Fruit fly (Drosophila melanogaster) whole organism, embryonic: Measurements from ENCODE around the gene CG42716.
A peak's percentile ranks its signal among the peaks of the same experiment; 100 is the strongest.

Experiments
- Antp ChIP-seq: fragments of 200-800 bp; sonication (Bioruptor generic); optimal IDR thresholded peaks from 3 replicates; lab custom pipeline; 2016; ENCODE audit warnings: missing biosample characterization, missing genetic modification characterization
- Atf3 ChIP-seq: fragments of 200-800 bp; sonication (Bioruptor generic); optimal IDR thresholded peaks from 3 replicates; lab custom pipeline; 2016; ENCODE audit warnings: missing biosample characterization, missing genetic modification characterization
- CG10654 ChIP-seq: fragments of 200-800 bp; sonication (Bioruptor generic); optimal IDR thresholded peaks from 2 replicates; lab custom pipeline; 2016; ENCODE audit warnings: missing biosample characterization, missing genetic modification characterization
- CG10979 ChIP-seq: fragments of 200-800 bp; sonication (Bioruptor generic); optimal IDR thresholded peaks from 2 replicates; lab custom pipeline; 2018; ENCODE audit warnings: missing biosample characterization, mild to moderate bottlenecking, missing genetic modification characterization, moderate library complexity
- CG11085 ChIP-seq: fragments of 200-800 bp; sonication (Bioruptor generic); IDR thresholded peaks from 2 replicates; pipeline ENCODE4 v1.3.6; 2022; ENCODE audit warnings: missing biosample characterization, missing genetic modification characterization
- CG11723 ChIP-seq: fragments of 200-800 bp; sonication (Bioruptor generic); optimal IDR thresholded peaks from 2 replicates; lab custom pipeline; 2017; ENCODE audit warnings: missing biosample characterization, mild to moderate bottlenecking, missing genetic modification characterization
- CG12299 ChIP-seq: fragments of 200-800 bp; sonication (Bioruptor generic); optimal IDR thresholded peaks from 2 replicates; lab custom pipeline; 2018; ENCODE audit warnings: missing biosample characterization, mild to moderate bottlenecking, missing genetic modification characterization
- CG1233 ChIP-seq: fragments of 200-800 bp; sonication (Bioruptor generic); optimal IDR thresholded peaks from 4 replicates; lab custom pipeline; 2018; ENCODE audit warnings: missing biosample characterization, mild to moderate bottlenecking, missing genetic modification characterization
- CG13775 ChIP-seq: fragments of 200-800 bp; sonication (Bioruptor generic); optimal IDR thresholded peaks from 3 replicates; lab custom pipeline; 2017; ENCODE audit warnings: missing biosample characterization, mild to moderate bottlenecking, missing genetic modification characterization
- CG16815 ChIP-seq: fragments of 200-800 bp; sonication (Bioruptor generic); optimal IDR thresholded peaks from 3 replicates; lab custom pipeline; 2017; ENCODE audit warnings: missing biosample characterization, mild to moderate bottlenecking, missing genetic modification characterization
- CG3065 ChIP-seq: fragments of 200-800 bp; sonication (Bioruptor generic); optimal IDR thresholded peaks from 2 replicates; lab custom pipeline; 2016; ENCODE audit warnings: missing biosample characterization, missing genetic modification characterization
- CG32772 ChIP-seq: fragments of 200-800 bp; sonication (Bioruptor generic); IDR thresholded peaks from 2 replicates; pipeline ENCODE4 v1.3.6; 2022; ENCODE audit warnings: missing biosample characterization, missing genetic modification characterization
- CG33557 ChIP-seq: fragments of 200-800 bp; sonication (Bioruptor generic); optimal IDR thresholded peaks from 2 replicates; lab custom pipeline; 2019; ENCODE audit warnings: missing biosample characterization, mild to moderate bottlenecking, missing genetic modification characterization, moderate library complexity
- CG34422 ChIP-seq: fragments of 200-800 bp; sonication (Bioruptor generic); IDR thresholded peaks from 3 replicates; pipeline ENCODE4 v1.3.6; 2022; ENCODE audit warnings: missing biosample characterization, missing genetic modification characterization
- CG3995 ChIP-seq: fragments of 200-800 bp; sonication (Bioruptor generic); optimal IDR thresholded peaks from 3 replicates; lab custom pipeline; 2016; ENCODE audit warnings: missing biosample characterization, missing genetic modification characterization
- CG6654 ChIP-seq: fragments of 200-800 bp; sonication (Bioruptor generic); optimal IDR thresholded peaks from 2 replicates; lab custom pipeline; 2017; ENCODE audit warnings: missing biosample characterization, mild to moderate bottlenecking, missing genetic modification characterization
- CG6683 ChIP-seq: fragments of 200-800 bp; sonication (Bioruptor generic); optimal IDR thresholded peaks from 2 replicates; lab custom pipeline; 2017; ENCODE audit warnings: missing biosample characterization, mild to moderate bottlenecking, missing genetic modification characterization, missing genetic modification reagents
- CG7745 ChIP-seq: fragments of 200-800 bp; sonication (Bioruptor generic); optimal IDR thresholded peaks from 2 replicates; lab custom pipeline; 2018; ENCODE audit warnings: missing biosample characterization, mild to moderate bottlenecking, missing genetic modification characterization, moderate library complexity
- CG7786 ChIP-seq: fragments of 200-800 bp; sonication (Bioruptor generic); optimal IDR thresholded peaks from 2 replicates; lab custom pipeline; 2016; ENCODE audit warnings: missing biosample characterization, missing genetic modification characterization
- CG7928 ChIP-seq: fragments of 200-800 bp; sonication (Bioruptor generic); optimal IDR thresholded peaks from 2 replicates; lab custom pipeline; 2017; ENCODE audit warnings: missing biosample characterization, mild to moderate bottlenecking, missing genetic modification characterization
- CG8388 ChIP-seq: fragments of 200-800 bp; sonication (Bioruptor generic); optimal IDR thresholded peaks from 2 replicates; lab custom pipeline; 2019; ENCODE audit warnings: missing biosample characterization, mild to moderate bottlenecking, missing genetic modification characterization, moderate library complexity
- CG8765 ChIP-seq: fragments of 200-800 bp; sonication (Bioruptor generic); IDR thresholded peaks from 2 replicates; pipeline ENCODE4 v1.3.6; 2022; ENCODE audit warnings: missing biosample characterization, missing genetic modification characterization
- Doc2 ChIP-seq: fragments of 200-800 bp; sonication (Bioruptor generic); IDR thresholded peaks from 2 replicates; pipeline ENCODE4 v1.3.6; 2022; ENCODE audit warnings: missing biosample characterization, missing genetic modification characterization
- E2f2 ChIP-seq: fragments of 200-800 bp; sonication (Bioruptor generic); IDR thresholded peaks from 2 replicates; pipeline ENCODE4 v1.3.6; 2022; ENCODE audit warnings: missing biosample characterization, missing genetic modification characterization
- ERR ChIP-seq: fragments of 200-800 bp; sonication (Bioruptor generic); optimal IDR thresholded peaks from 2 replicates; lab custom pipeline; 2016; ENCODE audit warnings: missing biosample characterization, missing genetic modification characterization
- Hey ChIP-seq: fragments of 200-800 bp; sonication (Bioruptor generic); optimal IDR thresholded peaks from 3 replicates; lab custom pipeline; 2018; ENCODE audit warnings: missing biosample characterization, mild to moderate bottlenecking, missing genetic modification characterization
- HmgZ ChIP-seq: fragments of 200-800 bp; sonication (Bioruptor generic); optimal IDR thresholded peaks from 2 replicates; lab custom pipeline; 2018; ENCODE audit warnings: missing biosample characterization, mild to moderate bottlenecking, missing genetic modification characterization
- Hr3 ChIP-seq: fragments of 200-800 bp; sonication (Bioruptor generic); optimal IDR thresholded peaks from 3 replicates; lab custom pipeline; 2016; ENCODE audit warnings: missing biosample characterization, missing genetic modification characterization
- Lim3 ChIP-seq: fragments of 200-800 bp; sonication (Bioruptor generic); IDR thresholded peaks from 2 replicates; pipeline ENCODE4 v1.3.6; 2022; ENCODE audit warnings: missing biosample characterization, missing genetic modification characterization
- Meics ChIP-seq: fragments of 200-800 bp; sonication (Bioruptor generic); optimal IDR thresholded peaks from 2 replicates; lab custom pipeline; 2017; ENCODE audit warnings: missing biosample characterization, mild to moderate bottlenecking, missing genetic modification characterization
- Mes4 ChIP-seq: fragments of 200-800 bp; sonication (Bioruptor generic); optimal IDR thresholded peaks from 2 replicates; lab custom pipeline; 2016; ENCODE audit warnings: missing biosample characterization, missing genetic modification characterization
- Myb ChIP-seq: fragments of 200-800 bp; sonication (Bioruptor generic); optimal IDR thresholded peaks from 2 replicates; lab custom pipeline; 2016; ENCODE audit warnings: missing biosample characterization, missing genetic modification characterization
- Opbp ChIP-seq: fragments of 200-800 bp; sonication (Bioruptor generic); IDR thresholded peaks from 3 replicates; pipeline ENCODE4 v1.3.6; 2022; ENCODE audit warnings: missing biosample characterization, missing genetic modification characterization; ENCODE audit not compliant: partially characterized antibody
- ato ChIP-seq: fragments of 200-800 bp; sonication (Bioruptor generic); IDR thresholded peaks from 2 replicates; pipeline ENCODE4 v1.3.6; 2022; ENCODE audit warnings: missing biosample characterization, missing genetic modification characterization; ENCODE audit not compliant: partially characterized antibody
- cwo ChIP-seq: fragments of 200-800 bp; sonication (Bioruptor generic); optimal IDR thresholded peaks from 3 replicates; lab custom pipeline; 2017; ENCODE audit warnings: missing biosample characterization, missing genetic modification characterization, mild to moderate bottlenecking, moderate library complexity, missing genetic modification reagents
- gcm ChIP-seq: fragments of 200-800 bp; sonication (Bioruptor generic); optimal IDR thresholded peaks from 2 replicates; lab custom pipeline; 2019; ENCODE audit warnings: missing biosample characterization, mild to moderate bottlenecking, missing genetic modification characterization, moderate library complexity
- grau ChIP-seq: fragments of 200-800 bp; optimal IDR thresholded peaks from 3 replicates; lab custom pipeline; 2019; ENCODE audit warnings: missing biosample characterization, mild to moderate bottlenecking, missing genetic modification characterization, moderate library complexity
- gsb ChIP-seq: fragments of 200-800 bp; sonication (Bioruptor generic); IDR thresholded peaks from 2 replicates; pipeline ENCODE4 v1.3.6; 2022; ENCODE audit warnings: missing biosample characterization, missing genetic modification characterization
- her ChIP-seq: fragments of 200-800 bp; sonication (Bioruptor generic); optimal IDR thresholded peaks from 2 replicates; lab custom pipeline; 2016; ENCODE audit warnings: missing biosample characterization, missing genetic modification characterization
- jigr1 ChIP-seq: fragments of 200-800 bp; sonication (Bioruptor generic); IDR thresholded peaks from 3 replicates; pipeline ENCODE4 v1.3.6; 2022; ENCODE audit warnings: missing biosample characterization, missing genetic modification characterization
- kay ChIP-seq: fragments of 200-800 bp; sonication (Bioruptor generic); optimal IDR thresholded peaks from 2 replicates; lab custom pipeline; 2016; ENCODE audit warnings: missing biosample characterization, missing genetic modification characterization
- lbe ChIP-seq: fragments of 200-800 bp; sonication (Bioruptor generic); optimal IDR thresholded peaks from 2 replicates; lab custom pipeline; 2016; ENCODE audit warnings: missing biosample characterization, mild to moderate bottlenecking, missing genetic modification characterization
- nerfin-2 ChIP-seq: fragments of 200-800 bp; sonication (Bioruptor generic); IDR thresholded peaks from 2 replicates; pipeline ENCODE4 v1.3.6; 2022; ENCODE audit warnings: missing biosample characterization, missing genetic modification characterization; ENCODE audit not compliant: partially characterized antibody
- org-1 ChIP-seq: fragments of 200-800 bp; sonication (Bioruptor generic); optimal IDR thresholded peaks from 2 replicates; lab custom pipeline; 2017; ENCODE audit warnings: missing biosample characterization, missing genetic modification characterization
- pho ChIP-seq: fragments of 200-800 bp; sonication (Bioruptor generic); optimal IDR thresholded peaks from 2 replicates; lab custom pipeline; 2016; ENCODE audit warnings: missing biosample characterization, missing genetic modification characterization
- phol ChIP-seq: fragments of 200-800 bp; sonication (Bioruptor generic); optimal IDR thresholded peaks from 3 replicates; lab custom pipeline; 2018; ENCODE audit warnings: missing biosample characterization, mild to moderate bottlenecking, missing genetic modification characterization, moderate library complexity
- pita ChIP-seq: fragments of 200-800 bp; sonication (Bioruptor generic); optimal IDR thresholded peaks from 2 replicates; lab custom pipeline; 2017; ENCODE audit warnings: missing biosample characterization, mild to moderate bottlenecking, missing genetic modification characterization
- ranshi ChIP-seq: fragments of 200-800 bp; sonication (Bioruptor generic); IDR thresholded peaks from 2 replicates; pipeline ENCODE4 v1.3.6; 2022; ENCODE audit warnings: missing biosample characterization, missing genetic modification characterization
- ro ChIP-seq: fragments of 200-800 bp; sonication (Bioruptor generic); IDR thresholded peaks from 2 replicates; pipeline ENCODE4 v1.3.6; 2022; ENCODE audit warnings: missing biosample characterization, missing genetic modification characterization
- scrt ChIP-seq: fragments of 200-800 bp; sonication (Bioruptor generic); optimal IDR thresholded peaks from 2 replicates; lab custom pipeline; 2018; ENCODE audit warnings: missing biosample characterization, mild to moderate bottlenecking, missing genetic modification characterization, moderate library complexity

The CG42716 gene

dm6 chr3L:16021064-16021683 is 12.4 kb upstream of the CG42716 start:
- TF ChIP-seq CG7786 (peak; percentile 33), CG33557 (GFP tag; lab: Kevin White, UChicago) (peak; percentile 70), gsb (no peak), Atf3 (GFP tag; lab: Kevin White, UChicago) (peak; percentile 44), ranshi (GFP tag; lab: Robert Waterston, UW) (no peak; the same call in 1 of the 2 replicates), Hey (no peak), CG11085 (GFP tag; lab: Robert Waterston, UW) (no peak), CG7928 (GFP tag; lab: Kevin White, UChicago) (no peak), Doc2 (no peak), CG3995 (GFP tag; lab: Kevin White, UChicago) (no peak), ro (GFP tag; lab: Robert Waterston, UW) (no peak), pho (GFP tag; lab: Kevin White, UChicago) (no peak), nerfin-2 (no peak), ato (GFP tag; lab: Robert Waterston, UW) (no peak), jigr1 (no peak), lbe (GFP tag; lab: Kevin White, UChicago) (no peak), Lim3 (GFP tag; lab: Robert Waterston, UW) (no peak), grau (tag; lab: Kevin White, UChicago) (peak; percentile 51), Antp (GFP tag; lab: Kevin White, UChicago) (peak; percentile 42), CG1233 (GFP tag; lab: Kevin White, UChicago) (peak; percentile 47), her (peak; percentile 28), org-1 (peak; percentile 17), CG13775 (GFP tag; lab: Kevin White, UChicago) (peak; percentile 51), CG16815 (GFP tag; lab: Kevin White, UChicago) (peak; percentile 66), CG6683 (GFP tag; lab: Kevin White, UChicago) (no peak), HmgZ (no peak), cwo (GFP tag; lab: Kevin White, UChicago) (no peak), E2f2 (GFP tag; lab: Robert Waterston, UW) (peak; percentile 18; the same call in 1 of the 2 replicates), scrt (GFP tag; lab: Kevin White, UChicago) (no peak), pita (no peak), Hr3 (peak; percentile 21), Myb (GFP tag; lab: Kevin White, UChicago) (no peak), Opbp (GFP tag; lab: Robert Waterston, UW) (no peak), Mes4 (GFP tag; lab: Kevin White, UChicago) (peak; percentile 11), CG12299 (tag; lab: Kevin White, UChicago) (no peak), ERR (GFP tag; lab: Kevin White, UChicago) (no peak), phol (tag; lab: Kevin White, UChicago) (peak; percentile 76), CG10979 (peak; percentile 84), CG3065 (GFP tag; lab: Kevin White, UChicago) (no peak), CG8765 (GFP tag; lab: Robert Waterston, UW) (peak; percentile 84), CG8388 (GFP tag; lab: Kevin White, UChicago) (peak; percentile 62), gcm (GFP tag; lab: Kevin White, UChicago) (peak; percentile 50), CG34422 (GFP tag; lab: Robert Waterston, UW) (no peak), kay (no peak), CG32772 (GFP tag; lab: Robert Waterston, UW) (peak; percentile 22; the same call in 1 of the 2 replicates), CG6654 (GFP tag; lab: Kevin White, UChicago) (no peak), CG10654 (GFP tag; lab: Kevin White, UChicago) (peak; percentile 33), CG7745 (no peak), Meics (GFP tag; lab: Kevin White, UChicago) (no peak), CG11723 (GFP tag; lab: Kevin White, UChicago) (no peak)
